Fruit fly (Drosophila melanogaster) whole organism, pupa: ENCODE measurements around the gene Slmap.

ENCODE experiments used
- CG10348 ChIP-seq: fragments of 200-800 bp; sonication (Bioruptor generic); IDR thresholded peaks from 2 replicates; pipeline ENCODE4 v1.3.6; 2022; ENCODE audit warnings: missing biosample characterization, missing genetic modification characterization
- CG12605 ChIP-seq: fragments of 200-800 bp; sonication (Bioruptor generic); IDR thresholded peaks from 2 replicates; pipeline ENCODE4 v1.3.6; 2022; ENCODE audit warnings: missing biosample characterization, missing genetic modification characterization
- CG13204 ChIP-seq: fragments of 200-800 bp; sonication (Bioruptor generic); optimal IDR thresholded peaks from 2 replicates; lab custom pipeline; 2018; ENCODE audit warnings: missing biosample characterization, mild to moderate bottlenecking, missing genetic modification characterization, moderate library complexity
- CG14655 ChIP-seq: fragments of 200-800 bp; sonication (Bioruptor generic); optimal IDR thresholded peaks from 3 replicates; lab custom pipeline; 2017; ENCODE audit warnings: mild to moderate bottlenecking, missing biosample characterization, missing genetic modification reagents, missing genetic modification characterization
- CG15710 ChIP-seq: fragments of 200-800 bp; sonication (Bioruptor generic); optimal IDR thresholded peaks from 2 replicates; lab custom pipeline; 2018; ENCODE audit warnings: missing biosample characterization, mild to moderate bottlenecking, missing genetic modification characterization, moderate library complexity
- CG17806 ChIP-seq: fragments of 200-800 bp; sonication (Bioruptor generic); optimal IDR thresholded peaks from 2 replicates; lab custom pipeline; 2018; ENCODE audit warnings: missing biosample characterization, mild to moderate bottlenecking, missing genetic modification characterization, moderate library complexity
- CG32121 ChIP-seq: fragments of 200-800 bp; sonication (Bioruptor generic); IDR thresholded peaks from 2 replicates; pipeline ENCODE4 v1.3.6; 2022; ENCODE audit warnings: missing biosample characterization, missing genetic modification characterization
- CG34367 ChIP-seq: fragments of 200-800 bp; sonication (Bioruptor generic); optimal IDR thresholded peaks from 2 replicates; lab custom pipeline; 2018; ENCODE audit warnings: missing biosample characterization, mild to moderate bottlenecking, missing genetic modification characterization
- CG4496 ChIP-seq: fragments of 200-800 bp; sonication (Bioruptor generic); IDR thresholded peaks from 3 replicates; pipeline ENCODE4 v1.3.6; 2022; ENCODE audit warnings: missing biosample characterization, missing genetic modification characterization
- CG8159 ChIP-seq: fragments of 200-800 bp; sonication (Bioruptor generic); optimal IDR thresholded peaks from 3 replicates; lab custom pipeline; 2018; ENCODE audit warnings: missing biosample characterization, mild to moderate bottlenecking, missing genetic modification characterization, moderate library complexity
- CG8301 ChIP-seq: fragments of 200-800 bp; sonication (Bioruptor generic); optimal IDR thresholded peaks from 2 replicates; lab custom pipeline; 2018; ENCODE audit warnings: missing biosample characterization, mild to moderate bottlenecking, missing genetic modification characterization
- CG9948 ChIP-seq: fragments of 200-800 bp; sonication (Bioruptor generic); optimal IDR thresholded peaks from 2 replicates; lab custom pipeline; 2018; ENCODE audit warnings: missing biosample characterization, mild to moderate bottlenecking, missing genetic modification characterization, moderate library complexity
- D1 ChIP-seq: fragments of 200-800 bp; sonication (Bioruptor generic); optimal IDR thresholded peaks from 2 replicates; lab custom pipeline; 2018; ENCODE audit warnings: missing biosample characterization, mild to moderate bottlenecking, missing genetic modification characterization, moderate library complexity
- EcR ChIP-seq: fragments of 200-800 bp; sonication (Bioruptor generic); optimal IDR thresholded peaks from 3 replicates; lab custom pipeline; 2019; ENCODE audit warnings: missing biosample characterization, missing genetic modification characterization, mild to moderate bottlenecking, moderate library complexity, missing genetic modification reagents
- Ets98B ChIP-seq: fragments of 200-800 bp; sonication (Bioruptor generic); IDR thresholded peaks from 2 replicates; pipeline ENCODE4 v1.3.6; 2022; ENCODE audit warnings: missing biosample characterization, missing genetic modification characterization
- Pif1A ChIP-seq: fragments of 200-800 bp; sonication (Bioruptor generic); optimal IDR thresholded peaks from 3 replicates; lab custom pipeline; 2016; ENCODE audit warnings: missing biosample characterization, missing genetic modification characterization
- Pif1B ChIP-seq: fragments of 200-800 bp; sonication (Bioruptor generic); optimal IDR thresholded peaks from 3 replicates; lab custom pipeline; 2016; ENCODE audit warnings: missing biosample characterization, missing genetic modification characterization
- Snoo ChIP-seq: fragments of 200-800 bp; sonication (Bioruptor generic); optimal IDR thresholded peaks from 3 replicates; lab custom pipeline; 2017; ENCODE audit warnings: missing biosample characterization, mild to moderate bottlenecking, missing genetic modification characterization, inconsistent platforms
- fd96Ca ChIP-seq: fragments of 200-800 bp; sonication (Bioruptor generic); IDR thresholded peaks from 3 replicates; pipeline ENCODE4 v1.3.6; 2022; ENCODE audit warnings: missing biosample characterization, missing genetic modification characterization
- rn ChIP-seq: fragments of 200-800 bp; sonication (Bioruptor generic); IDR thresholded peaks from 2 replicates; pipeline ENCODE4 v1.3.6; 2022; ENCODE audit warnings: missing biosample characterization, missing genetic modification characterization

Slmap gene

dm6 chr2L:22570066-22570465 is 8.8 kb upstream of the Slmap start:
- TF ChIP-seq CG8159 (tag; lab: Kevin White, UChicago) (no peak), Pif1A (GFP tag; lab: Kevin White, UChicago) (no peak), EcR (GFP tag; lab: Kevin White, UChicago) (no peak), CG32121 (GFP tag; lab: Robert Waterston, UW) (no peak), D1 (no peak), CG34367 (tag; lab: Kevin White, UChicago) (no peak), CG10348 (GFP tag; lab: Robert Waterston, UW) (no peak), CG15710 (tag; lab: Kevin White, UChicago) (no peak), Pif1B (GFP tag; lab: Kevin White, UChicago) (no peak), CG17806 (tag; lab: Kevin White, UChicago) (no peak), fd96Ca (GFP tag; lab: Robert Waterston, UW) (no peak)

- TF ChIP-seq CG14655 (no peak), CG4496 (no peak), Pif1B (GFP tag; lab: Kevin White, UChicago) (no peak), CG17806 (tag; lab: Kevin White, UChicago) (no peak), CG8159 (tag; lab: Kevin White, UChicago) (no peak), CG32121 (GFP tag; lab: Robert Waterston, UW) (no peak), Ets98B (GFP tag; lab: Robert Waterston, UW) (no peak), CG12605 (GFP tag; lab: Robert Waterston, UW) (no peak), CG10348 (GFP tag; lab: Robert Waterston, UW) (no peak), CG34367 (tag; lab: Kevin White, UChicago) (no peak), D1 (no peak), CG15710 (tag; lab: Kevin White, UChicago) (no peak), EcR (GFP tag; lab: Kevin White, UChicago) (no peak), CG8301 (tag; lab: Kevin White, UChicago) (no peak), Pif1A (GFP tag; lab: Kevin White, UChicago) (no peak), CG13204 (no peak), CG9948 (tag; lab: Kevin White, UChicago) (no peak)
These were observed 4.6 kb upstream of the Slmap start for dm6 chr2L:22574314-22574713.

DNA sequence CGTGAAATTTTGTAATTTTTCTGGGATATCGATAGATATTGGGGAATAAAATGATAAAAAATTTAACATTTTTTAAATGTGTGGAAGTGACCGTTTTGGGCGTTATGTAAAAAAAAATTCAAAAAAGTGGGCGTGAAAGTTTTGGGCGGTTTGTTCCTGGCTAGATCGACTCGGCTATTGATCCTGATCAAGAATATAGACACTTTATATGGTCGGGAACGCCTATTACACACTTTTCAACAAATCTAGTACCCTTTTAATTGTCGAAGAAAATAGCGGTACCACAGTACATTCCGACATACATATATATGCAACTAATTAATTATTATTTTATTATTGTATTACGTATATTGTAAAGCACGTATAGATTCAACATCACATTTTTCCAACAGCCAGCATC is 3.5 kb upstream of the Slmap start:
- TF ChIP-seq Ets98B (GFP tag; lab: Robert Waterston, UW), result no peak
- TF ChIP-seq Pif1B (GFP tag; lab: Kevin White, UChicago), result no peak
- no peak for TF ChIP-seq rn (GFP tag; lab: Robert Waterston, UW)
- TF ChIP-seq CG8301 (tag; lab: Kevin White, UChicago), result no peak
- no peak for TF ChIP-seq CG10348 (GFP tag; lab: Robert Waterston, UW)
- no peak for TF ChIP-seq CG15710 (tag; lab: Kevin White, UChicago)
- no peak for TF ChIP-seq CG12605 (GFP tag; lab: Robert Waterston, UW)
- TF ChIP-seq D1, result no peak
- TF ChIP-seq Pif1A (GFP tag; lab: Kevin White, UChicago), result no peak
- TF ChIP-seq EcR (GFP tag; lab: Kevin White, UChicago), result no peak
- no peak for TF ChIP-seq CG32121 (GFP tag; lab: Robert Waterston, UW)
- TF ChIP-seq CG17806 (tag; lab: Kevin White, UChicago), result no peak
- no peak for TF ChIP-seq CG4496
- TF ChIP-seq Snoo (tag; lab: Kevin White, UChicago), result no peak

- TF ChIP-seq CG4496 (no peak), EcR (GFP tag; lab: Kevin White, UChicago) (no peak), CG17806 (tag; lab: Kevin White, UChicago) (no peak), CG9948 (tag; lab: Kevin White, UChicago) (no peak), Snoo (tag; lab: Kevin White, UChicago) (no peak), fd96Ca (GFP tag; lab: Robert Waterston, UW) (no peak), D1 (no peak), CG13204 (no peak), rn (GFP tag; lab: Robert Waterston, UW) (no peak), Pif1A (GFP tag; lab: Kevin White, UChicago) (no peak), CG8159 (tag; lab: Kevin White, UChicago) (no peak), CG8301 (tag; lab: Kevin White, UChicago) (no peak), CG10348 (GFP tag; lab: Robert Waterston, UW) (no peak), CG32121 (GFP tag; lab: Robert Waterston, UW) (no peak)
These were observed 997 bp upstream of the Slmap start for dm6 chr2L:22577875-22578274.
